Worm (Caenorhabditis elegans) whole organism, L4 larva: ENCODE results near the gene K10B3.1.

Source experiments
- F44E2.7 ChIP-seq: fragments of 200-800 bp; sonication (Bioruptor generic); IDR thresholded peaks from 2 replicates; pipeline ENCODE4 v2.1.2; 2022; ENCODE audit warnings: missing genetic modification characterization, missing compliant biosample characterization
- T20F7.1 ChIP-seq: fragments of 200-800 bp; sonication (Bioruptor generic); optimal IDR thresholded peaks from 2 replicates; lab custom pipeline; 2018; ENCODE audit warnings: mild to moderate bottlenecking, missing genetic modification characterization, missing compliant biosample characterization
- ZK546.5 ChIP-seq, 2 experiments: sonication (generic microtip); optimal IDR thresholded peaks; 2 replicates each; lab custom pipeline; 2017; ENCODE audit warnings: missing biosample characterization in 2 of 2, missing genetic modification characterization in 2 of 2
- aha-1 ChIP-seq: fragments of 150-350 bp; peaks from one replicate; lab custom pipeline; 2014; ENCODE audit warnings: missing biosample characterization, missing genetic modification characterization
- ces-1 ChIP-seq: fragments of 150-350 bp; sonication (generic microtip); optimal IDR thresholded peaks from 4 replicates; lab custom pipeline; 2014; ENCODE audit warnings: missing biosample characterization, missing genetic modification reagents, missing genetic modification characterization
- cey-2 ChIP-seq: sonication (generic microtip); optimal IDR thresholded peaks from 3 replicates; lab custom pipeline; 2017; ENCODE audit warnings: missing genetic modification characterization, mild to moderate bottlenecking, missing compliant biosample characterization, antibody characterized with exemption, borderline replicate concordance; ENCODE audit not compliant: insufficient read depth
- ctbp-1 ChIP-seq: fragments of 200-800 bp; sonication (Bioruptor generic); IDR thresholded peaks from 2 replicates; pipeline ENCODE4 v1.3.6; 2022; ENCODE audit warnings: missing genetic modification reagents, missing genetic modification characterization, missing compliant biosample characterization
- daf-16 ChIP-seq, 3 experiments: sonication (generic microtip); optimal IDR thresholded peaks; 2 replicates each; lab custom pipeline; 2016 to 2017; ENCODE audit warnings: missing genetic modification characterization in 3 of 3, missing genetic modification reagents in 3 of 3, mild to moderate bottlenecking in 2 of 3, missing compliant biosample characterization in 2 of 3, missing biosample characterization in 1 of 3, moderate library complexity in 1 of 3
- dpl-1 ChIP-seq: fragments of 150-350 bp; optimal IDR thresholded peaks from 2 replicates; lab custom pipeline; 2014; ENCODE audit warnings: missing biosample characterization, missing genetic modification reagents, missing genetic modification characterization
- egl-43 ChIP-seq: fragments of 200-800 bp; sonication (Bioruptor generic); IDR thresholded peaks from 2 replicates; pipeline ENCODE4 v1.3.6; 2022; ENCODE audit warnings: missing genetic modification reagents, missing genetic modification characterization, missing compliant biosample characterization
- hlh-11 ChIP-seq: fragments of 200-800 bp; sonication (Bioruptor generic); optimal IDR thresholded peaks from 2 replicates; lab custom pipeline; 2018; ENCODE audit warnings: mild to moderate bottlenecking, missing genetic modification characterization, missing compliant biosample characterization
- lin-13 ChIP-seq: fragments of 150-350 bp; optimal IDR thresholded peaks from 2 replicates; lab custom pipeline; 2014; ENCODE audit warnings: missing biosample characterization, missing genetic modification reagents, missing genetic modification characterization
- lin-29 ChIP-seq: fragments of 200-800 bp; sonication (Bioruptor generic); IDR thresholded peaks from 2 replicates; pipeline ENCODE4 v1.3.6; 2022; ENCODE audit warnings: missing genetic modification reagents, missing genetic modification characterization, missing compliant biosample characterization
- madf-5 ChIP-seq, 2 experiments: fragments of 200-800 bp; sonication (Bioruptor generic); IDR thresholded peaks; 2 replicates each; pipeline ENCODE4 v1.3.6; 2022; ENCODE audit warnings: missing compliant biosample characterization in 2 of 2, missing genetic modification characterization in 2 of 2
- mdt-29 ChIP-seq: fragments of 200-800 bp; sonication (Bioruptor generic); IDR thresholded peaks from 2 replicates; pipeline ENCODE4 v1.3.6; 2022; ENCODE audit warnings: missing genetic modification reagents, missing genetic modification characterization, missing compliant biosample characterization
- mes-2 ChIP-seq: sonication (generic microtip); optimal IDR thresholded peaks from 2 replicates; lab custom pipeline; 2016; ENCODE audit warnings: missing genotype, mild to moderate bottlenecking, missing genetic modification characterization, missing compliant biosample characterization; ENCODE audit not compliant: poor library complexity, severe bottlenecking
- nhr-28 ChIP-seq: fragments of 150-350 bp; optimal IDR thresholded peaks from 2 replicates; lab custom pipeline; 2014; ENCODE audit warnings: missing biosample characterization, missing genetic modification characterization
- nhr-42 ChIP-seq: fragments of 200-800 bp; sonication (Bioruptor generic); IDR thresholded peaks from 2 replicates; pipeline ENCODE4 v1.3.6; 2022; ENCODE audit warnings: missing genetic modification characterization, missing compliant biosample characterization
- pqm-1 ChIP-seq: sonication (generic microtip); optimal IDR thresholded peaks from 2 replicates; lab custom pipeline; 2017; ENCODE audit warnings: missing biosample characterization, missing genetic modification characterization
- saeg-2 ChIP-seq: fragments of 200-800 bp; sonication (Bioruptor generic); IDR thresholded peaks from 2 replicates; pipeline ENCODE4 v1.3.6; 2022; ENCODE audit warnings: missing genetic modification reagents, missing genetic modification characterization, missing compliant biosample characterization
- set-16 ChIP-seq: fragments of 200-800 bp; sonication (Bioruptor generic); IDR thresholded peaks from 2 replicates; pipeline ENCODE4 v1.3.6; 2022; ENCODE audit warnings: missing genetic modification reagents, missing genetic modification characterization, missing compliant biosample characterization
- snpc-1.2 ChIP-seq: fragments of 200-800 bp; sonication (Bioruptor generic); IDR thresholded peaks from 2 replicates; pipeline ENCODE4 v1.3.6; 2022; ENCODE audit warnings: missing genetic modification reagents, missing genetic modification characterization, missing compliant biosample characterization
- snpc-4 ChIP-seq: fragments of 150-350 bp; optimal IDR thresholded peaks from 2 replicates; lab custom pipeline; 2014; ENCODE audit warnings: missing biosample characterization, missing genetic modification characterization
- tra-1 ChIP-seq: fragments of 200-800 bp; sonication (Bioruptor generic); IDR thresholded peaks from 2 replicates; pipeline ENCODE4 v1.3.6; 2022; ENCODE audit warnings: missing genetic modification reagents, missing genetic modification characterization, missing compliant biosample characterization
- unc-62 ChIP-seq, 3 experiments: fragments of 150-350 bp in 1 of 3; sonication (generic microtip); optimal IDR thresholded peaks in 2 of 3; peaks in 1 of 3; 1 replicate in 1 of 3; 2 replicates in 2 of 3; lab custom pipeline; 2014 to 2017; ENCODE audit warnings: missing biosample characterization in 3 of 3, missing genetic modification characterization in 3 of 3, missing genetic modification reagents in 3 of 3, missing genotype in 1 of 3

K10B3.1 gene

DNA sequence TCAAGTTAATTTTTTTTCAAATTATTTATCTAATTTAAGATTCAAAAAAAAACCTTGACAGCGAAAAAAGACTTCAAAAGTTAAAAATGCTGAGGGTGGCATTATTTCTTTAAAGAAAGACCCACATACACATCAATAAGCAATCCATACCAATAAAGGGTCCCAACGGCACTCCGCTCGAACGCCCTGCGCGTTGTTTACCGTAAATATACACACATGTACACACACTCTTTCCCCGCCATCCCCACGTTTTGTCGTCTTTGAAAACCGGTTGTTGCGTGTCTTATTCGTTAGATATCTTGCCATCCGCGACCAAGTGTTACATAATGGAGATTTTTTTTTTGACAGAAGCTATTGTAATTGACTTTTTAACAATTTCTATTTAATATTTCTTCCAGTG is 24.3 kb downstream of the K10B3.1 start, which contains the start of gene gcc-1 (continued):
- TF ChIP-seq aha-1: peak; percentile 95

DNA sequence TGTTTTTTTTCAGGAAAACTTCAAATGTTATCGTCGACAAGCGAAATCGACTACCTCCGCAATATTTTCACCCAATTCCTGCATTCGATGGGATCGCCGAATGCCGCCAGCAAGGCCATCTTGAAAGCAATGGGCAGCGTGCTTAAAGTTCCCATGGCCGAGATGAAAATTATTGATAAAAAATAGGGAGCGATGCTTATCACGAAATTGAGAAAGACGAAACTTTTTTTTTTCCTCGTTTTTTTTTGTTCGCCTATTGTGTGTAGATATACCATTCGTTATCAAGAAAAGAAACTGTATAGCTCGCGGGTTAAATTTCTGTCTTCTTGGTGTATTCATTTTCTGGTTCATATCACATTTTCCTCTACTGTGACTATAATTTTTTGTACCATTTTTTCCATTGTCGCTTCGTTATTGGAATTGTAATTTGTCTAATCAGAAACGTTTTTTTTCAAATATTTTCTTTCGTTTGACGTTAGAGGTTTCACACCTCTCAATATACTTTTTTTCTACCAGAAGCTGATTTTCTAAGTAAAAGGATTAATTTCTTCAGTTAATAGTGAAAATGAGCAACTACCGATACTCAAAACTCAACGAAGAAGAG is 28.8 kb downstream of the K10B3.1 start, which contains the start of gene syx-6:
syx-6 (plus strand) TSS at position 554 of the 604 bp plus-strand sequence.
- TF ChIP-seq aha-1 (peak; percentile 67), egl-43 (no peak)

- TF ChIP-seq ZK546.5 (tag; optimal IDR thresholded peaks at IDR 0.05; lab: Kevin White, UChicago) (no peak), pqm-1 (peak; percentile 19), daf-16 (GFP tag; optimal IDR thresholded peaks at IDR 0.05; lab: Kevin White, UChicago) (no peak), daf-16 (tag; optimal IDR thresholded peaks at IDR 0.05; lab: Kevin White, UChicago) (peak; percentile 61), nhr-28 (tag; lab: Kevin White, UChicago) (peak; percentile 28), T20F7.1 (GFP tag; lab: Kevin White, UChicago) (peak; percentile 22), mes-2 (no peak)
Observed at ce11 chrX:3165569-3165968, 30.3 kb downstream of the K10B3.1 start, which contains the start of gene pfut-1. Gene pfut-1, plus strand, starts transcription at chrX:3165826.

ce11 chrX:3170456-3170855 is 35.2 kb downstream of the K10B3.1 start, which contains the start of gene C15C7.6:
Gene C15C7.6, minus strand, starts transcription at chrX:3170556.
- TF ChIP-seq ces-1 (GFP tag; lab: Kevin White, UChicago): no peak
- TF ChIP-seq saeg-2 (GFP tag; lab: Robert Waterston, UW): no peak
- no peak for TF ChIP-seq hlh-11 (tag; lab: Kevin White, UChicago)
- TF ChIP-seq lin-29 (GFP tag; lab: Robert Waterston, UW): no peak
- no peak for TF ChIP-seq dpl-1 (GFP tag; lab: Kevin White, UChicago)
- TF ChIP-seq ZK546.5 (tag; optimal IDR thresholded peaks at IDR 0.05; lab: Kevin White, UChicago): no peak
- TF ChIP-seq snpc-1.2: no peak
- TF ChIP-seq madf-5 (GFP tag; IDR thresholded peaks at IDR 0.05; lab: Robert Waterston, UW): no peak
- TF ChIP-seq, all 104 proteins: peak for 0

- no peak for TF ChIP-seq nhr-42 (GFP tag; lab: Robert Waterston, UW)
- TF ChIP-seq unc-62 (GFP tag; optimal IDR thresholded peaks at IDR 0.05 in 1 of 2; lab: Kevin White, UChicago): peak in 1 of 2 experiments; percentile 95
- no peak for TF ChIP-seq unc-62 (tag; optimal IDR thresholded peaks at IDR 0.05; lab: Kevin White, UChicago)
Observed at ce11 chrX:3176728-3177127, 41.4 kb downstream of the K10B3.1 start.

ce11 chrX:3178501-3178900 is 43.2 kb downstream of the K10B3.1 start, which contains the start of gene klp-4:
Gene klp-4, minus strand, starts transcription at chrX:3178701.
- TF ChIP-seq daf-16 (GFP tag; optimal IDR thresholded peaks at IDR 0.05; lab: Kevin White, UChicago): no peak
- TF ChIP-seq daf-16 (tag; optimal IDR thresholded peaks at IDR 0.05; lab: Kevin White, UChicago): peak; percentile 63
- no peak for TF ChIP-seq lin-13 (GFP tag; lab: Kevin White, UChicago)
- no peak for TF ChIP-seq tra-1 (GFP tag; lab: Robert Waterston, UW)
- peak; percentile 6 for TF ChIP-seq pqm-1
- no peak for TF ChIP-seq ctbp-1
- no peak for TF ChIP-seq F44E2.7 (GFP tag; lab: Robert Waterston, UW)
- TF ChIP-seq mdt-29 (GFP tag; lab: Robert Waterston, UW): no peak
- TF ChIP-seq saeg-2 (GFP tag; lab: Robert Waterston, UW): no peak
- peak in 1 of 2 experiments; percentile 82 for TF ChIP-seq unc-62 (GFP tag; optimal IDR thresholded peaks at IDR 0.05 in 1 of 2; lab: Kevin White, UChicago)
- TF ChIP-seq unc-62 (tag; optimal IDR thresholded peaks at IDR 0.05; lab: Kevin White, UChicago): no peak
- no peak for TF ChIP-seq snpc-4 (tag; lab: Kevin White, UChicago)

DNA sequence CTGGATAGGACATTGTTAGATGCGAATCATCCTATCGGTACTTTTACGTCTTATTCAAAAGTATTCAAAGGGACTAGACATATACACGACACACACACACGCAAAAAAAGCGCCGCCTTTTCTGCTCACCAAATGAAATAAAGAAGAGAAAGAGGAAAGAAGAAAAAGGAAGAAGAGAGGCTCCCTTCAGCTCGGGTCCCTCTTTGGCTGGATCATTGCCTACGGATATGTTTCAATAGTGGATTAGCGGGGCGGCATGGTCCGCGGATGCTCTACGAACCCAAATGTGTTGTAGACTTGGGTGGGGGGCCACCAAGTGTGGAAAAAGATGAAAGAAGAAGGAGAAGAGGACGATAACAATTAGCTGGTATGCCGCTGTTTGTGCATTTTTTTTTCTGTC is 46.1 kb downstream of the K10B3.1 start:
- TF ChIP-seq cey-2 (tag; lab: Kevin White, UChicago) (no peak), hlh-11 (tag; lab: Kevin White, UChicago) (no peak), ctbp-1 (no peak), set-16 (GFP tag; lab: Robert Waterston, UW) (peak; percentile 33; the same call in 1 of the 2 replicates)
- TF ChIP-seq, all 104 proteins: peak for 1
